Worm (Caenorhabditis elegans) whole organism, young adult: ENCODE results near the gene C45G9.15.

Experiments used
- B0336.3 ChIP-seq: fragments of 200-800 bp; sonication (Bioruptor generic); IDR thresholded peaks from 2 replicates; pipeline ENCODE4 v1.3.6; 2022; ENCODE audit warnings: missing genetic modification characterization, missing compliant biosample characterization
- F22D6.2 ChIP-seq: sonication (generic microtip); optimal IDR thresholded peaks from 2 replicates; lab custom pipeline; 2016; ENCODE audit warnings: mild to moderate bottlenecking, missing genetic modification characterization, missing compliant biosample characterization
- F23B12.7 ChIP-seq: sonication (generic microtip); optimal IDR thresholded peaks from 2 replicates; lab custom pipeline; 2017; ENCODE audit warnings: missing genetic modification characterization, mild to moderate bottlenecking, missing compliant biosample characterization, antibody characterized with exemption, moderate library complexity; ENCODE audit not compliant: insufficient read depth
- F33H1.4 ChIP-seq: fragments of 200-800 bp; sonication (Bioruptor generic); IDR thresholded peaks from 2 replicates; pipeline ENCODE4 v1.3.6; 2022; ENCODE audit warnings: missing genetic modification reagents, missing genetic modification characterization, missing compliant biosample characterization
- F39B2.1 ChIP-seq: fragments of 200-800 bp; sonication (Bioruptor generic); IDR thresholded peaks from 2 replicates; pipeline ENCODE4 v1.3.6; 2022; ENCODE audit warnings: missing genetic modification reagents, missing genetic modification characterization, missing compliant biosample characterization
- K11D2.4 ChIP-seq: fragments of 200-800 bp; sonication (Bioruptor generic); IDR thresholded peaks from 2 replicates; pipeline ENCODE4 v1.3.6; 2022; ENCODE audit warnings: missing genetic modification reagents, missing genetic modification characterization, missing compliant biosample characterization
- K12H6.12 ChIP-seq: fragments of 200-800 bp; sonication (Bioruptor generic); optimal IDR thresholded peaks from 2 replicates; lab custom pipeline; 2018; ENCODE audit warnings: mild to moderate bottlenecking, missing genetic modification characterization, missing compliant biosample characterization
- Y53G8AR.9 ChIP-seq: fragments of 200-800 bp; sonication (Bioruptor generic); conservative IDR thresholded peaks from 2 replicates; pipeline ENCODE4 v1.3.6; 2022; ENCODE audit warnings: missing genetic modification reagents, missing genetic modification characterization, missing compliant biosample characterization
- Y79H2A.3 ChIP-seq: fragments of 200-800 bp; sonication (Bioruptor generic); conservative IDR thresholded peaks from 2 replicates; pipeline ENCODE4 v1.3.6; 2022; ENCODE audit warnings: missing genetic modification reagents, missing genetic modification characterization, missing compliant biosample characterization
- Y95B8A.8 ChIP-seq: fragments of 200-800 bp; sonication (Bioruptor generic); IDR thresholded peaks from 2 replicates; pipeline ENCODE4 v1.3.6; 2022; ENCODE audit warnings: missing genetic modification reagents, missing genetic modification characterization, missing compliant biosample characterization
- akir-1 ChIP-seq: fragments of 200-800 bp; sonication (Bioruptor generic); optimal IDR thresholded peaks from 2 replicates; lab custom pipeline; 2018; ENCODE audit warnings: mild to moderate bottlenecking, missing genetic modification characterization, moderate library complexity, missing compliant biosample characterization
- ama-1 ChIP-seq, 3 experiments: fragments of 150-350 bp in 1 of 3; sonication (generic microtip) in 2 of 3; optimal IDR thresholded peaks; 2 replicates each; lab custom pipeline; 2014 to 2018; ENCODE audit warnings: missing biosample characterization in 2 of 3, missing genetic modification characterization in 2 of 3, missing genetic modification reagents in 2 of 3
- atf-7 ChIP-seq: sonication (generic microtip); optimal IDR thresholded peaks from 2 replicates; lab custom pipeline; 2017; ENCODE audit warnings: mild to moderate bottlenecking, missing genetic modification characterization, missing compliant biosample characterization
- attf-5 ChIP-seq: fragments of 200-800 bp; sonication (Bioruptor generic); optimal IDR thresholded peaks from 2 replicates; lab custom pipeline; 2018; ENCODE audit warnings: mild to moderate bottlenecking, missing genetic modification characterization, missing compliant biosample characterization
- ceh-100 ChIP-seq: fragments of 200-800 bp; sonication (Bioruptor generic); IDR thresholded peaks from 2 replicates; pipeline ENCODE4 v1.3.6; 2022; ENCODE audit warnings: missing genetic modification reagents, missing genetic modification characterization, missing compliant biosample characterization
- ceh-79 ChIP-seq: sonication (generic microtip); optimal IDR thresholded peaks from 2 replicates; lab custom pipeline; 2017; ENCODE audit warnings: mild to moderate bottlenecking, missing genetic modification characterization, missing compliant biosample characterization
- dpff-1 ChIP-seq: sonication (generic microtip); optimal IDR thresholded peaks from 2 replicates; lab custom pipeline; 2017; ENCODE audit warnings: mild to moderate bottlenecking, missing genetic modification characterization, missing compliant biosample characterization
- efl-1 ChIP-seq: fragments of 150-350 bp; optimal IDR thresholded peaks from 2 replicates; lab custom pipeline; 2014; ENCODE audit warnings: missing biosample characterization, missing genetic modification reagents, missing genetic modification characterization
- ekl-4 ChIP-seq: fragments of 200-800 bp; sonication (Bioruptor generic); IDR thresholded peaks from 2 replicates; pipeline ENCODE4 v1.3.6; 2022; ENCODE audit warnings: missing genetic modification reagents, missing genetic modification characterization, missing compliant biosample characterization
- him-1 ChIP-seq: sonication (generic microtip); optimal IDR thresholded peaks from 2 replicates; lab custom pipeline; 2016; ENCODE audit warnings: missing genotype, missing genetic modification reagents, missing genetic modification characterization, missing compliant biosample characterization
- hlh-26 ChIP-seq: fragments of 200-800 bp; sonication (Bioruptor generic); conservative IDR thresholded peaks from 2 replicates; pipeline ENCODE4 v1.3.6; 2022; ENCODE audit warnings: missing genetic modification reagents, missing genetic modification characterization, missing compliant biosample characterization
- hmg-1.2 ChIP-seq: fragments of 200-800 bp; sonication (Bioruptor generic); IDR thresholded peaks from 2 replicates; pipeline ENCODE4 v1.3.6; 2022; ENCODE audit warnings: missing genetic modification reagents, missing genetic modification characterization, missing compliant biosample characterization
- hmg-20 ChIP-seq: fragments of 200-800 bp; sonication (Bioruptor generic); IDR thresholded peaks from 2 replicates; pipeline ENCODE4 v1.3.6; 2022; ENCODE audit warnings: missing genetic modification reagents, missing genetic modification characterization, missing compliant biosample characterization
- hsf-1 ChIP-seq: fragments of 200-800 bp; sonication (Bioruptor generic); IDR thresholded peaks from 2 replicates; pipeline ENCODE4 v1.3.6; 2022; ENCODE audit warnings: missing genetic modification reagents, missing genetic modification characterization, missing compliant biosample characterization
- lin-35 ChIP-seq, 3 experiments: fragments of 150-350 bp in 2 of 3; sonication (generic microtip) in 1 of 3; optimal IDR thresholded peaks; 2 replicates each; lab custom pipeline; 2014 to 2018; ENCODE audit warnings: missing biosample characterization in 3 of 3, missing genetic modification characterization in 3 of 3, missing genetic modification reagents in 3 of 3
- lin-40 ChIP-seq: sonication (generic microtip); optimal IDR thresholded peaks from 2 replicates; lab custom pipeline; 2016; ENCODE audit warnings: missing genetic modification characterization, mild to moderate bottlenecking, missing compliant biosample characterization, missing genotype, missing genetic modification reagents
- lin-54 ChIP-seq: fragments of 200-800 bp; sonication (Bioruptor generic); optimal IDR thresholded peaks from 2 replicates; lab custom pipeline; 2018; ENCODE audit warnings: mild to moderate bottlenecking, missing genetic modification characterization, missing compliant biosample characterization
- madf-10 ChIP-seq: sonication (generic microtip); optimal IDR thresholded peaks from 2 replicates; lab custom pipeline; 2016; ENCODE audit warnings: mild to moderate bottlenecking, missing genetic modification characterization, missing compliant biosample characterization
- madf-6 ChIP-seq: fragments of 200-800 bp; sonication (Bioruptor generic); IDR thresholded peaks from 2 replicates; pipeline ENCODE4 v1.3.6; 2022; ENCODE audit warnings: missing genetic modification reagents, missing genetic modification characterization, missing compliant biosample characterization
- mcd-1 ChIP-seq: fragments of 200-800 bp; sonication (Bioruptor generic); IDR thresholded peaks from 2 replicates; pipeline ENCODE4 v1.3.6; 2022; ENCODE audit warnings: missing genetic modification reagents, missing genetic modification characterization, missing compliant biosample characterization
- mel-28 ChIP-seq: sonication (generic microtip); optimal IDR thresholded peaks from 2 replicates; lab custom pipeline; 2016; ENCODE audit warnings: borderline replicate concordance, mild to moderate bottlenecking, missing genetic modification characterization, missing compliant biosample characterization
- nfyb-1 ChIP-seq: fragments of 200-800 bp; sonication (Bioruptor generic); IDR thresholded peaks from 2 replicates; pipeline ENCODE4 v1.3.6; 2022; ENCODE audit warnings: missing genetic modification reagents, missing genetic modification characterization, missing compliant biosample characterization
- nhr-27 ChIP-seq: fragments of 200-800 bp; sonication (Bioruptor generic); optimal IDR thresholded peaks from 2 replicates; lab custom pipeline; 2018; ENCODE audit warnings: mild to moderate bottlenecking, missing genetic modification characterization, moderate library complexity, missing compliant biosample characterization
- nhr-80 ChIP-seq: sonication (generic microtip); optimal IDR thresholded peaks from 2 replicates; lab custom pipeline; 2016; ENCODE audit warnings: missing genetic modification characterization, missing compliant biosample characterization
- nhr-90 ChIP-seq: sonication (generic microtip); optimal IDR thresholded peaks from 2 replicates; lab custom pipeline; 2016; ENCODE audit warnings: missing genotype, mild to moderate bottlenecking, missing genetic modification characterization, missing compliant biosample characterization
- repo-1 ChIP-seq: sonication (generic microtip); optimal IDR thresholded peaks from 2 replicates; lab custom pipeline; 2017; ENCODE audit warnings: mild to moderate bottlenecking, missing genetic modification characterization, missing compliant biosample characterization
- snpc-1.1 ChIP-seq: sonication (generic microtip); optimal IDR thresholded peaks from 2 replicates; lab custom pipeline; 2017; ENCODE audit warnings: missing genetic modification characterization, mild to moderate bottlenecking, missing compliant biosample characterization, antibody characterized with exemption, moderate library complexity, missing genotype, missing genetic modification reagents; ENCODE audit not compliant: insufficient read depth
- snpc-4 ChIP-seq, 5 experiments: fragments of 150-350 bp in 1 of 5; sonication (generic microtip) in 4 of 5; optimal IDR thresholded peaks; 2 replicates each; lab custom pipeline; 2014 to 2018; ENCODE audit warnings: missing genetic modification characterization in 5 of 5, missing biosample characterization in 3 of 5, antibody characterized with exemption in 2 of 5, mild to moderate bottlenecking in 2 of 5, missing compliant biosample characterization in 2 of 5, missing genotype in 2 of 5, moderate library complexity in 2 of 5, missing genetic modification reagents in 1 of 5
- somi-1 ChIP-seq: fragments of 200-800 bp; sonication (Bioruptor generic); optimal IDR thresholded peaks from 2 replicates; lab custom pipeline; 2018; ENCODE audit warnings: mild to moderate bottlenecking, missing genetic modification characterization, missing compliant biosample characterization
- tbx-9 ChIP-seq: sonication (generic microtip); optimal IDR thresholded peaks from 2 replicates; lab custom pipeline; 2016; ENCODE audit warnings: borderline replicate concordance, missing genetic modification characterization, inconsistent platforms, missing compliant biosample characterization
- tlf-1 ChIP-seq: fragments of 200-800 bp; sonication (Bioruptor generic); optimal IDR thresholded peaks from 2 replicates; lab custom pipeline; 2018; ENCODE audit warnings: mild to moderate bottlenecking, missing genetic modification characterization, missing compliant biosample characterization
- unc-130 ChIP-seq: sonication (generic microtip); optimal IDR thresholded peaks from 2 replicates; lab custom pipeline; 2016; ENCODE audit warnings: missing genetic modification reagents, missing genetic modification characterization, missing compliant biosample characterization
- ztf-22 ChIP-seq: fragments of 200-800 bp; sonication (Bioruptor generic); optimal IDR thresholded peaks from 2 replicates; lab custom pipeline; 2018; ENCODE audit warnings: mild to moderate bottlenecking, missing genetic modification characterization, moderate library complexity, missing compliant biosample characterization
- ztf-3 ChIP-seq: fragments of 200-800 bp; sonication (Bioruptor generic); optimal IDR thresholded peaks from 2 replicates; lab custom pipeline; 2018; ENCODE audit warnings: mild to moderate bottlenecking, missing genetic modification characterization, missing compliant biosample characterization

Gene C45G9.15

ce11 chrIII:5089489-5089888, 37.6 kb upstream of the C45G9.15 start:
- TF ChIP-seq ceh-100 (GFP tag; lab: Robert Waterston, UW) (no peak), somi-1 (GFP tag; lab: Kevin White, UChicago) (no peak), Y53G8AR.9 (GFP tag; lab: Robert Waterston, UW) (no peak), nhr-27 (tag; lab: Kevin White, UChicago) (no peak), akir-1 (no peak), K12H6.12 (no peak), efl-1 (GFP tag; lab: Kevin White, UChicago) (no peak), unc-130 (GFP tag; lab: Kevin White, UChicago) (no peak), atf-7 (no peak), nhr-80 (tag; lab: Kevin White, UChicago) (no peak), tlf-1 (GFP tag; lab: Kevin White, UChicago) (no peak), K11D2.4 (GFP tag; lab: Robert Waterston, UW) (no peak), F22D6.2 (tag; lab: Kevin White, UChicago) (no peak), tbx-9 (tag; lab: Kevin White, UChicago) (no peak), B0336.3 (GFP tag; lab: Robert Waterston, UW) (no peak), snpc-1.1 (no peak)

DNA sequence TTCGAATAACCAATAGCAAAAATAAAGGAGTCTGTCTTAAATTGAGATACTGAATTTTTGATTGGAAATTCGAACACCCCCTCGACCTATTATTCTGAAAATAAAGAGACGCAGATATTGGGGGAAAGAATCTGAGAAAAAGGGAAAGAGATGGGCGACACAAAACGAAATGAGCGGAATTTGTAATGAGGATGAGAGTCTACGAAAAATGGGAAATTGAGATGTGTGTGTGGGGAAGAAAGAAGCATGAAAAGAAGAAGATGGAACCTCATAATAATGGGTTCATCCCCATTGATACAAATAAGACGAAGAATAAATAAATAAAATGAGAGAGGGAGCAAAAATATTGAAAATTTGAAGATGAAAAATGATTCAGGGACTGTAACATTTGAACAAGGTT, 33.7 kb upstream of the C45G9.15 start, which contains the start of gene cah-1:
cah-1 (minus strand) TSS at position 101 of the 400 bp plus-strand sequence.
- no peak for TF ChIP-seq hmg-1.2
- TF ChIP-seq ama-1 (optimal IDR thresholded peaks at IDR 0.05; lab: Kevin White, UChicago), result no peak
- no peak for TF ChIP-seq ama-1 (GFP tag; optimal IDR thresholded peaks at IDR 0.05; lab: Kevin White, UChicago)
- TF ChIP-seq F23B12.7 (tag; lab: Kevin White, UChicago), result no peak
- no peak for TF ChIP-seq F22D6.2 (tag; lab: Kevin White, UChicago)
- TF ChIP-seq nfyb-1, result no peak
- TF ChIP-seq nhr-90 (tag; lab: Kevin White, UChicago), result no peak
- TF ChIP-seq mcd-1 (GFP tag; lab: Robert Waterston, UW), result no peak
- TF ChIP-seq tlf-1 (GFP tag; lab: Kevin White, UChicago), result no peak
- no peak for TF ChIP-seq dpff-1 (tag; lab: Kevin White, UChicago)
- no peak for TF ChIP-seq ztf-3
- TF ChIP-seq Y95B8A.8, result no peak
- TF ChIP-seq mel-28 (tag; lab: Kevin White, UChicago), result no peak
- TF ChIP-seq snpc-1.1, result no peak
- TF ChIP-seq Y79H2A.3 (GFP tag; lab: Robert Waterston, UW), result no peak
- TF ChIP-seq ceh-79 (tag; lab: Kevin White, UChicago), result no peak

DNA sequence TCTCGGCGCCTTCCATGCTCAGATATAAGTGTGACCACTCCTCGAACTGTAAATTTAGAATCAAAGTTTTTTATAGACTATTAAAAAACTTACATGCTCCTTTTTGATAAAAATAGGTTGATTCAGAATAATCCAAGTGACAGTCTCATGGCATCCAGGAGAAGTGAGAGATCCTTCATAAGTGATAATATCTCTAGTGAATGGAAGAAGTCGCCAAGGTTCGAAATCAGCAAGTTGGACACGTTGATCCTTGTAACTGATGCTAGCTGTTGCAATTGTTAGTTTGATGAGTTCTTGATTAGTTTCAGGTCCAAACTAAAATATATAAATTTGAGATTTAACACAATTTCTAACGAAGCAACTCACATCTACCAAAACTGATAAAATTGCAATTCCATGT, 31.5 kb upstream of the C45G9.15 start:
- TF ChIP-seq F33H1.4 (GFP tag; lab: Robert Waterston, UW) (no peak), hlh-26 (GFP tag; lab: Robert Waterston, UW) (no peak), ekl-4 (GFP tag; lab: Robert Waterston, UW) (0 out of 2 replicates have a peak, but pooled peaks have one; percentile 7), ztf-3 (no peak), madf-10 (tag; lab: Kevin White, UChicago) (peak; percentile 2), attf-5 (GFP tag; lab: Kevin White, UChicago) (peak; percentile 32), tlf-1 (GFP tag; lab: Kevin White, UChicago) (peak; percentile 59), lin-40 (tag; lab: Kevin White, UChicago) (peak; percentile 38), akir-1 (no peak), lin-54 (peak; percentile 4), hmg-20 (no peak), snpc-4 (GFP tag; optimal IDR thresholded peaks at IDR 0.05; lab: Kevin White, UChicago) (no peak), snpc-4 (tag; optimal IDR thresholded peaks at IDR 0.05; lab: Kevin White, UChicago) (peak in 2 of 4 experiments; percentile 32 to 45), repo-1 (peak; percentile 30), Y53G8AR.9 (GFP tag; lab: Robert Waterston, UW) (peak; percentile 8; the same call in 1 of the 2 replicates), ztf-22 (GFP tag; lab: Kevin White, UChicago) (peak; percentile 9), F39B2.1 (GFP tag; lab: Robert Waterston, UW) (no peak), hsf-1 (GFP tag; lab: Robert Waterston, UW) (0 out of 2 replicates have a peak, but pooled peaks have one; percentile 16), him-1 (tag; lab: Kevin White, UChicago) (peak; percentile 7), B0336.3 (GFP tag; lab: Robert Waterston, UW) (0 out of 2 replicates have a peak, but pooled peaks have one; percentile 23), lin-35 (GFP tag; optimal IDR thresholded peaks at IDR 0.05; lab: Kevin White, UChicago) (peak in 1 of 3 experiments; percentile 8), madf-6 (GFP tag; lab: Robert Waterston, UW) (peak; percentile 25; the same call in 1 of the 2 replicates)
